Worm (Caenorhabditis elegans) whole organism, early embryonic: ENCODE measurements around the gene R04B5.5.

Experiments
- B0310.2 ChIP-seq: sonication (generic microtip); optimal IDR thresholded peaks from 2 replicates; lab custom pipeline; 2016; ENCODE audit warnings: mild to moderate bottlenecking, missing genetic modification characterization, missing compliant biosample characterization
- pes-1 ChIP-seq: fragments of 200-800 bp; sonication (Bioruptor generic); IDR thresholded peaks from 2 replicates; pipeline ENCODE4 v1.3.6; 2022; ENCODE audit warnings: missing genetic modification reagents, missing genetic modification characterization, missing compliant biosample characterization

ce11 chrV:10107309-10107708, 20.0 kb downstream of the R04B5.5 start, which contains the start of gene C08B6.11:
- TF ChIP-seq B0310.2 (tag; lab: Kevin White, UChicago) = no peak
- TF ChIP-seq pes-1 (GFP tag; lab: Robert Waterston, UW) = no peak
